Worm (Caenorhabditis elegans): ENCODE results near the gene pst-1.

DNA sequence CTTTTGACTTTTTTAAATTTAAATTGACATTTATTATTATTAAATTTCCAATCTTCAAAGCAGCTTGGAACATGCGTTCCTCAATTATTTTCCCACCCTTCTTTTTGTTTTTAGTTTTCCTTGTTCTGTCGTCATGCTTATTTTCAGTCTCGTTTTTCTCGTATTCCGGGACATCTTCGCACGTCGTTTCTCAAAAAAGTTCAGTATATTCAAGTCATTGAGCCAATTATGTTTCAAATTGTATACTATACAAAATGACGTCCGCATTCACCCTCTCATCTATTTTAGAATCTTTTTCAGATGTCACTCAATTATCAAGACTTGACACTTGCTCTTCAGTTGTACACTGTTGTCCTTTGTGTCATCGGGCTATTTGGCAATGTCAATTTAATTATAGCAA, 15.9 kb upstream of the pst-1 start, which contains the start of gene srsx-17:
- TF ChIP-seq T07F8.4 (tag; optimal IDR thresholded peaks at IDR 0.05) (no peak), snpc-3.4 (tag; optimal IDR thresholded peaks at IDR 0.05) (no peak), ceh-58 (GFP tag; IDR thresholded peaks at IDR 0.05) (no peak), rcor-1 (GFP tag; IDR thresholded peaks at IDR 0.05) (no peak), F22D6.2 (tag; optimal IDR thresholded peaks at IDR 0.05) (no peak), C06A6.2 (GFP tag; conservative IDR thresholded peaks at IDR 0.05) (no peak)

Data from whole organism, young adult.